Worm (Caenorhabditis elegans) whole organism, young adult: ENCODE results near the gene srz-67.

ENCODE experiments used
- B0035.1 ChIP-seq: sonication (generic microtip); optimal IDR thresholded peaks from 2 replicates; lab custom pipeline; 2016; ENCODE audit warnings: missing genetic modification characterization, mild to moderate bottlenecking, missing compliant biosample characterization, missing genotype, missing genetic modification reagents
- B0336.3 ChIP-seq: fragments of 200-800 bp; sonication (Bioruptor generic); IDR thresholded peaks from 2 replicates; pipeline ENCODE4 v1.3.6; 2022; ENCODE audit warnings: missing genetic modification characterization, missing compliant biosample characterization
- D2030.7 ChIP-seq: fragments of 200-800 bp; sonication (Bioruptor generic); IDR thresholded peaks from 2 replicates; pipeline ENCODE4 v1.3.6; 2022; ENCODE audit warnings: missing genetic modification reagents, missing genetic modification characterization, missing compliant biosample characterization
- F10E7.11 ChIP-seq: sonication (generic microtip); optimal IDR thresholded peaks from 2 replicates; lab custom pipeline; 2017; ENCODE audit warnings: mild to moderate bottlenecking, missing genetic modification characterization, moderate library complexity, missing compliant biosample characterization
- F39B2.1 ChIP-seq: fragments of 200-800 bp; sonication (Bioruptor generic); IDR thresholded peaks from 2 replicates; pipeline ENCODE4 v1.3.6; 2022; ENCODE audit warnings: missing genetic modification reagents, missing genetic modification characterization, missing compliant biosample characterization
- Y79H2A.3 ChIP-seq: fragments of 200-800 bp; sonication (Bioruptor generic); conservative IDR thresholded peaks from 2 replicates; pipeline ENCODE4 v1.3.6; 2022; ENCODE audit warnings: missing genetic modification reagents, missing genetic modification characterization, missing compliant biosample characterization
- ZK185.1 ChIP-seq: sonication (generic microtip); optimal IDR thresholded peaks from 2 replicates; lab custom pipeline; 2016; ENCODE audit warnings: mild to moderate bottlenecking, missing genetic modification characterization, missing compliant biosample characterization; ENCODE audit not compliant: poor library complexity, severe bottlenecking
- aptf-2 ChIP-seq: fragments of 200-800 bp; sonication (Bioruptor generic); conservative IDR thresholded peaks from 2 replicates; pipeline ENCODE4 v1.3.6; 2022; ENCODE audit warnings: missing genetic modification reagents, missing genetic modification characterization, missing compliant biosample characterization
- athp-1 ChIP-seq: sonication (generic microtip); optimal IDR thresholded peaks from 2 replicates; lab custom pipeline; 2017; ENCODE audit warnings: mild to moderate bottlenecking, missing genetic modification characterization, missing compliant biosample characterization
- ccch-3 ChIP-seq: fragments of 200-800 bp; sonication (Bioruptor generic); optimal IDR thresholded peaks from 2 replicates; lab custom pipeline; 2018; ENCODE audit warnings: mild to moderate bottlenecking, missing genetic modification characterization, missing compliant biosample characterization
- chd-7 ChIP-seq: sonication (generic microtip); optimal IDR thresholded peaks from 2 replicates; lab custom pipeline; 2016; ENCODE audit warnings: mild to moderate bottlenecking, missing genetic modification characterization, moderate library complexity, missing compliant biosample characterization
- efl-1 ChIP-seq: fragments of 150-350 bp; optimal IDR thresholded peaks from 2 replicates; lab custom pipeline; 2014; ENCODE audit warnings: missing biosample characterization, missing genetic modification reagents, missing genetic modification characterization
- ets-4 ChIP-seq: fragments of 200-800 bp; sonication (Bioruptor generic); optimal IDR thresholded peaks from 2 replicates; lab custom pipeline; 2018; ENCODE audit warnings: mild to moderate bottlenecking, missing genetic modification characterization, missing compliant biosample characterization
- him-1 ChIP-seq: sonication (generic microtip); optimal IDR thresholded peaks from 2 replicates; lab custom pipeline; 2016; ENCODE audit warnings: missing genotype, missing genetic modification reagents, missing genetic modification characterization, missing compliant biosample characterization
- hrde-1 ChIP-seq: sonication (generic microtip); optimal IDR thresholded peaks from 2 replicates; lab custom pipeline; 2016; ENCODE audit warnings: missing genetic modification characterization, mild to moderate bottlenecking, missing compliant biosample characterization, moderate library complexity, missing genotype, missing genetic modification reagents, borderline replicate concordance
- let-607 ChIP-seq, 2 experiments: fragments of 200-800 bp in 1 of 2; sonication (Bioruptor generic) in 1 of 2; sonication (generic microtip) in 1 of 2; optimal IDR thresholded peaks; 2 replicates each; lab custom pipeline; 2016 to 2018; ENCODE audit warnings: mild to moderate bottlenecking in 2 of 2, missing compliant biosample characterization in 2 of 2, missing genetic modification characterization in 2 of 2, moderate library complexity in 2 of 2, missing genotype in 1 of 2
- lir-1 ChIP-seq: fragments of 200-800 bp; sonication (Bioruptor generic); conservative IDR thresholded peaks from 2 replicates; pipeline ENCODE4 v1.3.6; 2022; ENCODE audit warnings: missing genetic modification reagents, missing genetic modification characterization, missing compliant biosample characterization
- madf-10 ChIP-seq: sonication (generic microtip); optimal IDR thresholded peaks from 2 replicates; lab custom pipeline; 2016; ENCODE audit warnings: mild to moderate bottlenecking, missing genetic modification characterization, missing compliant biosample characterization
- madf-6 ChIP-seq: fragments of 200-800 bp; sonication (Bioruptor generic); IDR thresholded peaks from 2 replicates; pipeline ENCODE4 v1.3.6; 2022; ENCODE audit warnings: missing genetic modification reagents, missing genetic modification characterization, missing compliant biosample characterization
- mxl-1 ChIP-seq: sonication (generic microtip); optimal IDR thresholded peaks from 2 replicates; lab custom pipeline; 2016; ENCODE audit warnings: missing genetic modification characterization, missing compliant biosample characterization
- nfya-1 ChIP-seq: sonication (generic microtip); optimal IDR thresholded peaks from 2 replicates; lab custom pipeline; 2017; ENCODE audit warnings: antibody characterized with exemption, missing compliant biosample characterization, missing genetic modification characterization, borderline replicate concordance; ENCODE audit not compliant: insufficient read depth
- nfya-2 ChIP-seq: fragments of 200-800 bp; sonication (Bioruptor generic); IDR thresholded peaks from 2 replicates; pipeline ENCODE4 v1.3.6; 2022; ENCODE audit warnings: missing genetic modification reagents, missing genetic modification characterization, missing compliant biosample characterization
- nhr-179 ChIP-seq: sonication (generic microtip); optimal IDR thresholded peaks from 2 replicates; lab custom pipeline; 2016; ENCODE audit warnings: mild to moderate bottlenecking, missing genetic modification characterization, missing compliant biosample characterization
- repo-1 ChIP-seq: sonication (generic microtip); optimal IDR thresholded peaks from 2 replicates; lab custom pipeline; 2017; ENCODE audit warnings: mild to moderate bottlenecking, missing genetic modification characterization, missing compliant biosample characterization
- rpc-1 ChIP-seq, 2 experiments: fragments of 150-350 bp in 1 of 2; sonication (generic microtip) in 1 of 2; optimal IDR thresholded peaks; 2 replicates each; lab custom pipeline; 2014 to 2018; ENCODE audit warnings: missing biosample characterization in 1 of 2, missing genetic modification characterization in 1 of 2, missing genetic modification reagents in 1 of 2, missing genotype in 1 of 2
- sdz-38 ChIP-seq: sonication (generic microtip); optimal IDR thresholded peaks from 2 replicates; lab custom pipeline; 2016; ENCODE audit warnings: missing genotype, missing genetic modification characterization, missing compliant biosample characterization
- snpc-4 ChIP-seq, 5 experiments: fragments of 150-350 bp in 1 of 5; sonication (generic microtip) in 4 of 5; optimal IDR thresholded peaks; 2 replicates each; lab custom pipeline; 2014 to 2018; ENCODE audit warnings: missing genetic modification characterization in 5 of 5, missing biosample characterization in 3 of 5, antibody characterized with exemption in 2 of 5, mild to moderate bottlenecking in 2 of 5, missing compliant biosample characterization in 2 of 5, missing genotype in 2 of 5, moderate library complexity in 2 of 5, missing genetic modification reagents in 1 of 5
- sptf-2 ChIP-seq: fragments of 200-800 bp; sonication (Bioruptor generic); optimal IDR thresholded peaks from 2 replicates; lab custom pipeline; 2018; ENCODE audit warnings: mild to moderate bottlenecking, missing genetic modification characterization, missing compliant biosample characterization
- unc-130 ChIP-seq: sonication (generic microtip); optimal IDR thresholded peaks from 2 replicates; lab custom pipeline; 2016; ENCODE audit warnings: missing genetic modification reagents, missing genetic modification characterization, missing compliant biosample characterization
- unc-62 ChIP-seq: fragments of 150-350 bp; optimal IDR thresholded peaks from 2 replicates; lab custom pipeline; 2014; ENCODE audit warnings: missing biosample characterization, missing genetic modification reagents, missing genetic modification characterization
- ztf-3 ChIP-seq: fragments of 200-800 bp; sonication (Bioruptor generic); optimal IDR thresholded peaks from 2 replicates; lab custom pipeline; 2018; ENCODE audit warnings: mild to moderate bottlenecking, missing genetic modification characterization, missing compliant biosample characterization

Gene srz-67

ce11 chrII:3244070-3244469, 7.1 kb upstream of the srz-67 start, which contains the start of gene C17F4.12:
Gene C17F4.12, minus strand, starts transcription at chrII:3244170.
- TF ChIP-seq ccch-3 (GFP tag; lab: Kevin White, UChicago) (no peak), unc-62 (GFP tag; lab: Kevin White, UChicago) (no peak), B0336.3 (GFP tag; lab: Robert Waterston, UW) (no peak), mxl-1 (no peak), madf-6 (no peak)

ce11 chrII:3241842-3242241, 4.9 kb upstream of the srz-67 start:
- TF ChIP-seq snpc-4 (GFP tag; optimal IDR thresholded peaks at IDR 0.05; lab: Kevin White, UChicago) (no peak), snpc-4 (tag; optimal IDR thresholded peaks at IDR 0.05; lab: Kevin White, UChicago) (no peak), nfya-2 (no peak), repo-1 (no peak)
- TF ChIP-seq, all 124 proteins: peak for 0

- TF ChIP-seq ets-4 (GFP tag; lab: Kevin White, UChicago) = no peak
- TF ChIP-seq unc-130 (GFP tag; lab: Kevin White, UChicago) = no peak
- no peak for TF ChIP-seq nfya-1 (tag; lab: Kevin White, UChicago)
- no peak for TF ChIP-seq Y79H2A.3 (GFP tag; lab: Robert Waterston, UW)
- TF ChIP-seq D2030.7 (GFP tag; lab: Robert Waterston, UW) = no peak
- no peak for TF ChIP-seq rpc-1 (optimal IDR thresholded peaks at IDR 0.05; lab: Kevin White, UChicago)
- no peak for TF ChIP-seq rpc-1 (tag; optimal IDR thresholded peaks at IDR 0.05; lab: Kevin White, UChicago)
- no peak for TF ChIP-seq efl-1
- TF ChIP-seq him-1 (tag; lab: Kevin White, UChicago) = no peak
- TF ChIP-seq hrde-1 (tag; lab: Kevin White, UChicago) = no peak
- no peak for TF ChIP-seq ZK185.1 (tag; lab: Kevin White, UChicago)
- no peak for TF ChIP-seq F39B2.1
- no peak for TF ChIP-seq sdz-38 (tag; lab: Kevin White, UChicago)
- no peak for TF ChIP-seq aptf-2 (GFP tag; lab: Robert Waterston, UW)
- TF ChIP-seq ztf-3 = no peak
- no peak for TF ChIP-seq F10E7.11 (tag; lab: Kevin White, UChicago)
- TF ChIP-seq athp-1 (tag; lab: Kevin White, UChicago) = no peak
- TF ChIP-seq unc-62 (GFP tag; lab: Kevin White, UChicago) = no peak
Measured at ce11 chrII:3240207-3240606, 3.3 kb upstream of the srz-67 start, which contains the start of gene C17F4.3. Gene C17F4.3, plus strand, starts transcription at chrII:3240507.

- TF ChIP-seq unc-62 (GFP tag; lab: Kevin White, UChicago) = no peak
- TF ChIP-seq, all 124 proteins: peak for 0
Measured at ce11 chrII:3234725-3235124, 2.2 kb downstream of the srz-67 start, which contains the start of gene C17F4.8. Gene C17F4.8, minus strand, starts transcription at chrII:3234825.

- TF ChIP-seq sptf-2 (no peak), nhr-179 (tag; lab: Kevin White, UChicago) (no peak), chd-7 (tag; lab: Kevin White, UChicago) (no peak), lir-1 (GFP tag; lab: Robert Waterston, UW) (no peak), F10E7.11 (tag; lab: Kevin White, UChicago) (no peak), nfya-1 (tag; lab: Kevin White, UChicago) (no peak), let-607 (tag; optimal IDR thresholded peaks at IDR 0.05; lab: Kevin White, UChicago) (no peak), him-1 (tag; lab: Kevin White, UChicago) (no peak), nfya-2 (no peak), efl-1 (no peak), madf-10 (tag; lab: Kevin White, UChicago) (no peak), snpc-4 (GFP tag; optimal IDR thresholded peaks at IDR 0.05; lab: Kevin White, UChicago) (no peak), snpc-4 (tag; optimal IDR thresholded peaks at IDR 0.05; lab: Kevin White, UChicago) (no peak), repo-1 (no peak), B0035.1 (no peak)
Measured at ce11 chrII:3230422-3230821, 6.5 kb downstream of the srz-67 start, which contains the start of gene srh-297. Gene srh-297, minus strand, starts transcription at chrII:3230522.
